Worm (Caenorhabditis elegans): Measurements from ENCODE around the gene T16G12.13.
"Not testable (repeated sequence)": the region's sequence is repeated elsewhere in the genome, so short reads cannot be mapped to it uniquely, and the experiment has no call there.

The T16G12.13 gene

ce11 chrIII:10035783-10036182 is 24.9 kb upstream of the T16G12.13 start, which contains the start of gene xbx-3:
TSS of gene xbx-3 (plus strand) at chrIII:10035945.
- no peak for TF ChIP-seq klf-2 (GFP tag; conservative IDR thresholded peaks at IDR 0.05)
- TF ChIP-seq med-1 (GFP tag; optimal IDR thresholded peaks at IDR 0.05; ENCODE audit: insufficient read depth), result no peak
- no peak for TF ChIP-seq tab-1 (GFP tag; IDR thresholded peaks at IDR 0.05)
- no peak for TF ChIP-seq cog-1 (tag; optimal IDR thresholded peaks at IDR 0.05)
- TF ChIP-seq ztf-29 (GFP tag; IDR thresholded peaks at IDR 0.05), result no peak
- TF ChIP-seq flt-1 (GFP tag; IDR thresholded peaks at IDR 0.05), result no peak
- no peak for TF ChIP-seq ref-1 (GFP tag; conservative IDR thresholded peaks at IDR 0.05)
- TF ChIP-seq ztf-23 (GFP tag; IDR thresholded peaks at IDR 0.05), result no peak
- no peak for TF ChIP-seq T22C8.4 (GFP tag; IDR thresholded peaks at IDR 0.05)

DNA sequence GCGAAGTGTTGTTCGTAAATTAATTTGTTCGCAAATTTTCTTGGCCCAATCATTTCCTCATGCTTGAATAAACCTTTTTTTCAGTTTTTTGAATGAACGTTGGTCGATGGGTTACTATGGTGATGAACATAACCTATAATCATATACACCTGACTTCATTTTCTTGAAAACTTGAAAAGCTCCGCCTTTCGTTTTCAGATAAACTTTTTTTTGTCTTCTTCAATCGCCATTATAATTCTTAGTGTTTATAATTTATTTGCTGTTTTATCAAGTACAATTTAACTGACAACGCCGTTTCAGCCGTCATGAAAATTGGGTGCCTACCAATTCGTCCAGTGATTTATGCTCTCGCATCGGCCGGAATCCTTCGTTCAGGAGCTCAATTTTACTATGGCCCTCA is 23.5 kb upstream of the T16G12.13 start, which contains the start of gene M04D8.7:
M04D8.7 (plus strand) TSS at position 301 of the 400 bp plus-strand sequence.
- no peak for TF ChIP-seq ref-1 (GFP tag; conservative IDR thresholded peaks at IDR 0.05)
- TF ChIP-seq flt-1 (GFP tag; IDR thresholded peaks at IDR 0.05), result no peak
- TF ChIP-seq ztf-23 (GFP tag; IDR thresholded peaks at IDR 0.05), result no peak
- TF ChIP-seq ztf-29 (GFP tag; IDR thresholded peaks at IDR 0.05), result no peak

ce11 chrIII:10040013-10040412 is 20.7 kb upstream of the T16G12.13 start, which contains the start of gene T16G12.7:
TSS of gene T16G12.7 (minus strand) at chrIII:10040113.
- TF ChIP-seq T22C8.4 (GFP tag; IDR thresholded peaks at IDR 0.05) (no peak), cog-1 (tag; optimal IDR thresholded peaks at IDR 0.05) (no peak), tab-1 (GFP tag; IDR thresholded peaks at IDR 0.05) (no peak), ztf-29 (GFP tag; IDR thresholded peaks at IDR 0.05) (no peak)

DNA sequence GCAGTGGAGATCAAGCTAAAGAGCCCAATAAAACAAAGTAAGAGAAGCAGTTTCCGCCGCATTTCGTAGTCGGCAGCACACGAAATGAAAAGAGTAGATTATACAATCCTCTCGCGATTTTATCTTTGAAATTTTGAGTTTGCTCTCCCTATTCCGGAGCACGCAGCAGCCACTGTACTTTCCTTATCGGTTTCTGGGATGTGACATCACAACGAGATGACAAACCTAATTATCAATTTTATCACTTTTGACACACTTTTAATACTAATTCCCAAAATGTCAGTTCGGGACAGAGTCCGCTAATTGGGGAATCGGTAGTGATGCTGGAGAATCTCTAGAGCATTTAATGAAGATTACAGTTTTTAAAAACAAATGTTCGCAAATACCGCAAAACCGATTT is 11.0 kb upstream of the T16G12.13 start, which contains the start of gene T16G12.1:
T16G12.1 (minus strand) TSS at position 176 of the 400 bp plus-strand sequence.
- TF ChIP-seq ztf-23 (GFP tag; IDR thresholded peaks at IDR 0.05) (no peak), ztf-29 (GFP tag; IDR thresholded peaks at IDR 0.05) (no peak), ref-1 (GFP tag; conservative IDR thresholded peaks at IDR 0.05) (no peak), med-1 (GFP tag; optimal IDR thresholded peaks at IDR 0.05; ENCODE audit: insufficient read depth) (no peak), cog-1 (tag; optimal IDR thresholded peaks at IDR 0.05) (no peak), T22C8.4 (GFP tag; IDR thresholded peaks at IDR 0.05) (no peak), tab-1 (GFP tag; IDR thresholded peaks at IDR 0.05) (no peak), flt-1 (GFP tag; IDR thresholded peaks at IDR 0.05) (no peak)

DNA sequence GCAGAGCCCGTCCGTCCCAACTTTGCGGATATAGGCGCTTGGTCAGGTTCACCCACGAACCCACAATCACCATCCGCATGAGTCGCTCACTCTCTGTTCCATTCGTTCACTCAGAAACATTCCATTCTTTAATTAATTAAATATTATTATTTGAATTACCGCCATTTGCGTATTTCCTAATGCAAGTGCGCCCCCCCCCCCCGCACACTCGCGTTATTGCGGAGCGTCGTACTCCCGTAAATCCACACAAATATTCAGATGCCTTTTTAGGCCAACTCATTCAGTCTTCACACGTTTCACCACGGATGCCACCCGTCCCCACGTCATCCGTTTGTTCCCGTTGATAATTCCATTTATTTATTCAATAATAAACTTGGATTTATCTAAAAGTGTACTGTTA is 10.3 kb upstream of the T16G12.13 start, which contains the start of gene T16G12.3:
T16G12.3 (plus strand) TSS at position 301 of the 400 bp plus-strand sequence.
- not testable (repeated sequence) for TF ChIP-seq T22C8.4 (GFP tag; IDR thresholded peaks at IDR 0.05); klf-2 (GFP tag; conservative IDR thresholded peaks at IDR 0.05); cog-1 (tag; optimal IDR thresholded peaks at IDR 0.05)

DNA sequence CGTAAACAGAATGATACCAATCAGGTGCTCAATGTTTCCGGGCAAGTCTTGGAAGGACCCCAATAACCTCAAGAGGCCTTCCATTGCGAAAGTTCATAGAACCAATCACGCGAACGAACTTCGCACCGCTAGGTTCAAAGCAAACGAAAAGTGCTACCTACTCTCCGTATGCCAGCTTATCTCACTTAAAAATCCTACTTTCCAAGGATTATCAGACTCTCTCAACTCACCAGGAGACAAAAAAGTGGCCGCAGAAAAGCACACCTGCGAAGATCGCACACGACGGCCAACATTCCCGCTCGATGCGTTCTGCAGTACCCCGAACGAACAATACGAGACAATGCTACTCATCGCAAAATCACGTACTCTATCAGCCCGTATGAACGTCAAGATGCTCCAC is 7.4 kb upstream of the T16G12.13 start, which contains the start of gene T16G12.12:
T16G12.12 (plus strand) TSS at position 301 of the 400 bp plus-strand sequence.
- TF ChIP-seq ztf-29 (GFP tag; IDR thresholded peaks at IDR 0.05); T22C8.4 (GFP tag; IDR thresholded peaks at IDR 0.05); klf-2 (GFP tag; conservative IDR thresholded peaks at IDR 0.05): not testable (repeated sequence)

- TF ChIP-seq med-1 (GFP tag; optimal IDR thresholded peaks at IDR 0.05; ENCODE audit: insufficient read depth) (no peak), ztf-23 (GFP tag; IDR thresholded peaks at IDR 0.05) (no peak), T22C8.4 (GFP tag; IDR thresholded peaks at IDR 0.05) (no peak), flt-1 (GFP tag; IDR thresholded peaks at IDR 0.05) (no peak), tab-1 (GFP tag; IDR thresholded peaks at IDR 0.05) (no peak), ref-1 (GFP tag; conservative IDR thresholded peaks at IDR 0.05) (no peak), cog-1 (tag; optimal IDR thresholded peaks at IDR 0.05) (no peak), klf-2 (GFP tag; conservative IDR thresholded peaks at IDR 0.05) (no peak), ztf-29 (GFP tag; IDR thresholded peaks at IDR 0.05) (no peak)
Measured at ce11 chrIII:10056033-10056432, 4.6 kb upstream of the T16G12.13 start, which contains the start of gene T16G12.10. TSS of gene T16G12.10 (minus strand) at chrIII:10056133.

DNA sequence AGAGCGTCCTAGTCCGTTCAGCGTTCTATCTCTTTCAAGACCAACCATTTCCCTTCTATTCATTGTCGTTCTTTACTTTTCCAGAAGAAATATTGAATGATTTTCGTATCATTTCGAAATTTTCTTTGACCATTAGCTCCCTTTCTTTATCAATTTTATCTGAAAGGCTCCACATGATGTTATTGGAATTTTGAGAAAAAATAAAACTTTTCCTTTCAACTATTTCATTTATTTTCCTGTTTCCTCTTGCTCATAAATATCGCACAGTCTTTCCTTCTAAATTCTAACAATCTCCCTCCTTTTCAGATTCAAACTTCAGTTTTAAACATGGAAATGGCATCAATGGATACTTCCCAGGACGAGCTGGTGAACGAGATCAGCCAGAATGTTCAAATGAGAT is 3.1 kb upstream of the T16G12.13 start, which contains the start of gene T16G12.4:
T16G12.4 (plus strand) TSS at position 301 of the 400 bp plus-strand sequence.
- TF ChIP-seq flt-1 (GFP tag; IDR thresholded peaks at IDR 0.05) (no peak), med-1 (GFP tag; optimal IDR thresholded peaks at IDR 0.05; ENCODE audit: insufficient read depth) (no peak), cog-1 (tag; optimal IDR thresholded peaks at IDR 0.05) (no peak), tab-1 (GFP tag; IDR thresholded peaks at IDR 0.05) (no peak), ztf-23 (GFP tag; IDR thresholded peaks at IDR 0.05) (no peak), ref-1 (GFP tag; conservative IDR thresholded peaks at IDR 0.05) (no peak), ztf-29 (GFP tag; IDR thresholded peaks at IDR 0.05) (no peak), T22C8.4 (GFP tag; IDR thresholded peaks at IDR 0.05) (no peak), klf-2 (GFP tag; conservative IDR thresholded peaks at IDR 0.05) (no peak)

- TF ChIP-seq ref-1 (GFP tag; conservative IDR thresholded peaks at IDR 0.05) (no peak), T22C8.4 (GFP tag; IDR thresholded peaks at IDR 0.05) (no peak), med-1 (GFP tag; optimal IDR thresholded peaks at IDR 0.05; ENCODE audit: insufficient read depth) (no peak), ztf-23 (GFP tag; IDR thresholded peaks at IDR 0.05) (no peak), cog-1 (tag; optimal IDR thresholded peaks at IDR 0.05) (no peak), flt-1 (GFP tag; IDR thresholded peaks at IDR 0.05) (no peak), ztf-29 (GFP tag; IDR thresholded peaks at IDR 0.05) (no peak), tab-1 (GFP tag; IDR thresholded peaks at IDR 0.05) (no peak), klf-2 (GFP tag; conservative IDR thresholded peaks at IDR 0.05) (no peak)
Measured at ce11 chrIII:10059002-10059401, 1.7 kb upstream of the T16G12.13 start, which contains the start of gene T16G12.8. TSS of gene T16G12.8 (plus strand) at chrIII:10059302.

DNA sequence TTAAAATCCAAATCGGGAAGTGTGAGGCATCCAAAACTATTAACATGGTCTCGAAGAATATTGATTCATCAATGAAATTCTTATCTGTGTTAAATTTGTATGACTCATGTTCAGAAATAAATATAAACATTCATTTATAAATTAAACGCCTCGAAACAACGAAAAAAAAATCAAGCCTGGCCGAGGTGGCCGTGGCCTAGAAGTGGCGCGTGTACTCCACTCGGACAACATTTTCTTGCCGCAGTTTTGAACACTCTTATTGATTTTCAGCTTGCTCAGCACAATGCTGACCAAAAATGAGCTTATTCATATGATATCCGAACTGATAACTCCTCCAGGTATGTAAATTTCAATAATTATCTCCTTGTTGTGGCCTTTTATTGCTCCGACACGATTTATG is 3.5 kb downstream of the T16G12.13 start, which contains the start of gene ekl-6:
ekl-6 (plus strand) TSS at position 265 of the 400 bp plus-strand sequence.
- no peak for TF ChIP-seq ztf-23 (GFP tag; IDR thresholded peaks at IDR 0.05)
- TF ChIP-seq med-1 (GFP tag; optimal IDR thresholded peaks at IDR 0.05; ENCODE audit: insufficient read depth), result no peak
- TF ChIP-seq tab-1 (GFP tag; IDR thresholded peaks at IDR 0.05), result no peak
- no peak for TF ChIP-seq ref-1 (GFP tag; conservative IDR thresholded peaks at IDR 0.05)
- TF ChIP-seq T22C8.4 (GFP tag; IDR thresholded peaks at IDR 0.05), result peak; percentile 10; the same call in 1 of the 2 replicates
- peak; percentile 37 for TF ChIP-seq cog-1 (tag; optimal IDR thresholded peaks at IDR 0.05)
- no peak for TF ChIP-seq klf-2 (GFP tag; conservative IDR thresholded peaks at IDR 0.05)
- TF ChIP-seq ztf-29 (GFP tag; IDR thresholded peaks at IDR 0.05), result no peak
- TF ChIP-seq flt-1 (GFP tag; IDR thresholded peaks at IDR 0.05), result peak; percentile 71
